Fruit fly (Drosophila melanogaster) whole organism, embryonic: ENCODE data around the gene CG2247.
A peak's percentile ranks its signal among the peaks of the same experiment; 100 is the strongest.

Experiments used
- Aef1 ChIP-seq: fragments of 200-800 bp; sonication (Bioruptor generic); IDR thresholded peaks from 3 replicates; pipeline ENCODE4 v1.3.6; 2022; ENCODE audit warnings: missing biosample characterization, missing genetic modification characterization
- B-H1 ChIP-seq: fragments of 200-800 bp; sonication (Bioruptor generic); IDR thresholded peaks from 3 replicates; pipeline ENCODE4 v1.3.6; 2022; ENCODE audit warnings: missing biosample characterization, missing genetic modification characterization
- Bgb ChIP-seq: fragments of 200-800 bp; sonication (Bioruptor generic); IDR thresholded peaks from 2 replicates; pipeline ENCODE4 v1.3.6; 2022; ENCODE audit warnings: missing biosample characterization, missing genetic modification characterization; ENCODE audit not compliant: partially characterized antibody
- CG10267 ChIP-seq: fragments of 200-800 bp; sonication (Bioruptor generic); optimal IDR thresholded peaks from 2 replicates; lab custom pipeline; 2018; ENCODE audit warnings: missing biosample characterization, mild to moderate bottlenecking, missing genetic modification characterization, moderate library complexity
- CG10979 ChIP-seq: fragments of 200-800 bp; sonication (Bioruptor generic); optimal IDR thresholded peaks from 2 replicates; lab custom pipeline; 2018; ENCODE audit warnings: missing biosample characterization, mild to moderate bottlenecking, missing genetic modification characterization, moderate library complexity
- CG11560 ChIP-seq: fragments of 200-800 bp; sonication (Bioruptor generic); IDR thresholded peaks from 3 replicates; pipeline ENCODE4 v1.3.6; 2022; ENCODE audit warnings: missing biosample characterization, missing genetic modification characterization
- CG12071 ChIP-seq: fragments of 200-800 bp; sonication (Bioruptor generic); optimal IDR thresholded peaks from 3 replicates; lab custom pipeline; 2018; ENCODE audit warnings: missing biosample characterization, mild to moderate bottlenecking, missing genetic modification characterization
- CG12104 ChIP-seq: fragments of 200-800 bp; sonication (Bioruptor generic); optimal IDR thresholded peaks from 3 replicates; lab custom pipeline; 2016; ENCODE audit warnings: missing biosample characterization, missing genetic modification characterization
- CG1603 ChIP-seq: fragments of 200-800 bp; sonication (Bioruptor generic); optimal IDR thresholded peaks from 2 replicates; lab custom pipeline; 2019; ENCODE audit warnings: missing biosample characterization, mild to moderate bottlenecking, missing genetic modification characterization, moderate library complexity
- CG17912 ChIP-seq: fragments of 200-800 bp; sonication (Bioruptor generic); optimal IDR thresholded peaks from 2 replicates; lab custom pipeline; 2018; ENCODE audit warnings: missing biosample characterization, mild to moderate bottlenecking, missing genetic modification characterization
- CG18599 ChIP-seq: fragments of 200-800 bp; sonication (Bioruptor generic); optimal IDR thresholded peaks from 3 replicates; lab custom pipeline; 2017; ENCODE audit warnings: missing biosample characterization, missing genetic modification characterization, mild to moderate bottlenecking, moderate library complexity, missing genetic modification reagents
- CG31365 ChIP-seq: fragments of 200-800 bp; sonication (Bioruptor generic); optimal IDR thresholded peaks from 2 replicates; lab custom pipeline; 2018; ENCODE audit warnings: missing biosample characterization, mild to moderate bottlenecking, missing genetic modification characterization
- CG3163 ChIP-seq: fragments of 200-800 bp; sonication (Bioruptor generic); optimal IDR thresholded peaks from 3 replicates; lab custom pipeline; 2016; ENCODE audit warnings: missing biosample characterization, missing genetic modification characterization
- CG3847 ChIP-seq: fragments of 200-800 bp; sonication (Bioruptor generic); IDR thresholded peaks from 2 replicates; pipeline ENCODE4 v1.3.6; 2022; ENCODE audit warnings: missing biosample characterization, missing genetic modification characterization
- CG43689 ChIP-seq: fragments of 200-800 bp; sonication (Bioruptor generic); IDR thresholded peaks from 2 replicates; pipeline ENCODE4 v1.3.6; 2022; ENCODE audit warnings: missing biosample characterization, missing genetic modification characterization
- CG4424 ChIP-seq: fragments of 200-800 bp; sonication (Bioruptor generic); optimal IDR thresholded peaks from 3 replicates; lab custom pipeline; 2016; ENCODE audit warnings: missing biosample characterization, missing genetic modification characterization
- CG4854 ChIP-seq: fragments of 200-800 bp; sonication (Bioruptor generic); optimal IDR thresholded peaks from 2 replicates; lab custom pipeline; 2016; ENCODE audit warnings: missing biosample characterization, missing genetic modification characterization, inconsistent platforms
- CG6272 ChIP-seq: fragments of 200-800 bp; sonication (Bioruptor generic); IDR thresholded peaks from 2 replicates; pipeline ENCODE4 v1.3.6; 2022; ENCODE audit warnings: missing biosample characterization, missing genetic modification characterization
- CG6813 ChIP-seq: fragments of 200-800 bp; sonication (Bioruptor generic); optimal IDR thresholded peaks from 2 replicates; lab custom pipeline; 2017; ENCODE audit warnings: missing biosample characterization, missing genetic modification characterization, mild to moderate bottlenecking, moderate library complexity, missing genetic modification reagents
- CG7271 ChIP-seq: fragments of 200-800 bp; sonication (Bioruptor generic); optimal IDR thresholded peaks from 2 replicates; lab custom pipeline; 2018; ENCODE audit warnings: missing biosample characterization, mild to moderate bottlenecking, missing genetic modification characterization, moderate library complexity
- CG7357 ChIP-seq: fragments of 200-800 bp; sonication (Bioruptor generic); IDR thresholded peaks from 3 replicates; pipeline ENCODE4 v1.3.6; 2022; ENCODE audit warnings: missing biosample characterization, missing genetic modification characterization
- Camta ChIP-seq: fragments of 200-800 bp; sonication (Bioruptor generic); optimal IDR thresholded peaks from 2 replicates; lab custom pipeline; 2016; ENCODE audit warnings: missing biosample characterization, missing genetic modification characterization
- D ChIP-seq, 2 experiments: fragments of 200-800 bp in 1 of 2; fragments of >200 bp in 1 of 2; sonication (Bioruptor generic) in 1 of 2; optimal IDR thresholded peaks; 2 replicates in 1 of 2; 3 replicates in 1 of 2; lab custom pipeline; 2017; ENCODE audit warnings: mild to moderate bottlenecking in 1 of 2, missing biosample characterization in 1 of 2, missing genetic modification characterization in 1 of 2, missing genetic modification reagents in 1 of 2
- HmgD ChIP-seq: fragments of 200-800 bp; sonication (Bioruptor generic); optimal IDR thresholded peaks from 3 replicates; lab custom pipeline; 2016; ENCODE audit warnings: missing biosample characterization, missing genetic modification characterization
- Lhr ChIP-seq: fragments of 200-800 bp; sonication (Bioruptor generic); optimal IDR thresholded peaks from 3 replicates; lab custom pipeline; 2017; ENCODE audit warnings: mild to moderate bottlenecking, missing biosample characterization, missing genetic modification reagents, missing genetic modification characterization
- NC2α ChIP-seq: fragments of 200-800 bp; sonication (Bioruptor generic); optimal IDR thresholded peaks from 2 replicates; lab custom pipeline; 2016; ENCODE audit warnings: missing biosample characterization, missing genetic modification characterization
- NFAT ChIP-seq: fragments of 200-800 bp; sonication (Bioruptor generic); IDR thresholded peaks from 2 replicates; pipeline ENCODE4 v1.3.6; 2022; ENCODE audit warnings: missing biosample characterization, missing genetic modification characterization
- Ptx1 ChIP-seq: fragments of 200-800 bp; sonication (Bioruptor generic); IDR thresholded peaks from 2 replicates; pipeline ENCODE4 v1.3.6; 2022; ENCODE audit warnings: missing biosample characterization, missing genetic modification characterization
- Sry-β ChIP-seq: fragments of 200-800 bp; sonication (Bioruptor generic); optimal IDR thresholded peaks from 2 replicates; lab custom pipeline; 2018; ENCODE audit warnings: missing biosample characterization, mild to moderate bottlenecking, missing genetic modification characterization, moderate library complexity
- Stat92E ChIP-seq, 3 experiments: fragments of >200 bp in 2 of 3; fragments of 200-800 bp in 1 of 3; sonication (Bioruptor generic) in 1 of 3; optimal IDR thresholded peaks; 2 replicates each; lab custom pipeline; 2017 to 2019; ENCODE audit warnings: missing biosample characterization in 3 of 3, missing genetic modification characterization in 3 of 3, mild to moderate bottlenecking in 1 of 3, moderate library complexity in 1 of 3
- ac ChIP-seq: fragments of 200-800 bp; sonication (Bioruptor generic); optimal IDR thresholded peaks from 3 replicates; lab custom pipeline; 2017; ENCODE audit warnings: missing biosample characterization, mild to moderate bottlenecking, missing genetic modification characterization
- ara ChIP-seq: fragments of 200-800 bp; sonication (Bioruptor generic); IDR thresholded peaks from 2 replicates; pipeline ENCODE4 v1.3.6; 2022; ENCODE audit warnings: missing biosample characterization, missing genetic modification characterization
- danr ChIP-seq: fragments of 200-800 bp; sonication (Bioruptor generic); IDR thresholded peaks from 2 replicates; pipeline ENCODE4 v1.3.6; 2022; ENCODE audit warnings: missing biosample characterization, missing genetic modification characterization
- dm ChIP-seq: fragments of 200-800 bp; sonication (Bioruptor generic); optimal IDR thresholded peaks from 3 replicates; lab custom pipeline; 2016; ENCODE audit warnings: missing biosample characterization, missing genetic modification characterization
- eve ChIP-seq, 2 experiments: fragments of >200 bp; optimal IDR thresholded peaks; 2 replicates each; lab custom pipeline; 2017; ENCODE audit warnings: missing biosample characterization in 2 of 2, missing genetic modification characterization in 2 of 2
- gcm2 ChIP-seq: fragments of 200-800 bp; sonication (Bioruptor generic); optimal IDR thresholded peaks from 2 replicates; lab custom pipeline; 2016; ENCODE audit warnings: missing biosample characterization, missing genetic modification characterization
- gem ChIP-seq: fragments of 200-800 bp; sonication (Bioruptor generic); optimal IDR thresholded peaks from 2 replicates; lab custom pipeline; 2019; ENCODE audit warnings: missing biosample characterization, mild to moderate bottlenecking, missing genetic modification characterization, moderate library complexity
- ind ChIP-seq: fragments of 200-800 bp; sonication (Bioruptor generic); optimal IDR thresholded peaks from 3 replicates; lab custom pipeline; 2016; ENCODE audit warnings: missing biosample characterization, missing genetic modification characterization
- inv ChIP-seq: fragments of 200-800 bp; sonication (Bioruptor generic); IDR thresholded peaks from 2 replicates; pipeline ENCODE4 v1.3.6; 2022; ENCODE audit warnings: missing biosample characterization, missing genetic modification characterization; ENCODE audit not compliant: partially characterized antibody
- ken ChIP-seq: fragments of 200-800 bp; sonication (Bioruptor generic); IDR thresholded peaks from 3 replicates; pipeline ENCODE4 v1.3.6; 2022; ENCODE audit warnings: missing biosample characterization, missing genetic modification characterization
- lilli ChIP-seq: fragments of 200-800 bp; sonication (Bioruptor generic); optimal IDR thresholded peaks from 3 replicates; lab custom pipeline; 2016; ENCODE audit warnings: missing biosample characterization, missing genetic modification characterization
- luna ChIP-seq: fragments of 200-800 bp; sonication (Bioruptor generic); optimal IDR thresholded peaks from 2 replicates; lab custom pipeline; 2016; ENCODE audit warnings: missing biosample characterization, missing genetic modification characterization
- nerfin-2 ChIP-seq: fragments of 200-800 bp; sonication (Bioruptor generic); IDR thresholded peaks from 2 replicates; pipeline ENCODE4 v1.3.6; 2022; ENCODE audit warnings: missing biosample characterization, missing genetic modification characterization; ENCODE audit not compliant: partially characterized antibody
- row ChIP-seq: fragments of 200-800 bp; sonication (Bioruptor generic); IDR thresholded peaks from 3 replicates; pipeline ENCODE4 v1.3.6; 2022; ENCODE audit warnings: missing biosample characterization, missing genetic modification characterization
- sd ChIP-seq: fragments of 200-800 bp; sonication (Bioruptor generic); optimal IDR thresholded peaks from 3 replicates; lab custom pipeline; 2018; ENCODE audit warnings: missing biosample characterization, mild to moderate bottlenecking, missing genetic modification characterization, moderate library complexity
- so ChIP-seq: fragments of 200-800 bp; sonication (Bioruptor generic); IDR thresholded peaks from 3 replicates; pipeline ENCODE4 v1.3.6; 2022; ENCODE audit warnings: missing biosample characterization, missing genetic modification characterization
- toy ChIP-seq: fragments of 200-800 bp; sonication (Bioruptor generic); IDR thresholded peaks from 2 replicates; pipeline ENCODE4 v1.3.6; 2022; ENCODE audit warnings: missing biosample characterization, missing genetic modification characterization
- trem ChIP-seq: fragments of 200-800 bp; optimal IDR thresholded peaks from 3 replicates; lab custom pipeline; 2019; ENCODE audit warnings: missing biosample characterization, mild to moderate bottlenecking, missing genetic modification characterization, moderate library complexity
- tx ChIP-seq: fragments of 200-800 bp; sonication (Bioruptor generic); optimal IDR thresholded peaks from 2 replicates; lab custom pipeline; 2016; ENCODE audit warnings: missing biosample characterization, missing genetic modification characterization
- vvl ChIP-seq: fragments of 200-800 bp; sonication (Bioruptor generic); IDR thresholded peaks from 2 replicates; pipeline ENCODE4 v1.3.6; 2022; ENCODE audit warnings: missing biosample characterization, missing genetic modification characterization

The CG2247 gene

dm6 chrX:11657140-11657539 lies 45.7 kb upstream of the CG2247 start (continued):
- TF ChIP-seq luna (GFP tag; lab: Kevin White, UChicago) (no peak), D (optimal IDR thresholded peaks at IDR 0.05; lab: Kevin White, UChicago) (no peak), D (GFP tag; optimal IDR thresholded peaks at IDR 0.05; lab: Kevin White, UChicago) (peak; percentile 9), eve (GFP tag; optimal IDR thresholded peaks at IDR 0.05; lab: Kevin White, UChicago) (peak in 1 of 2 experiments; percentile 79), CG18599 (GFP tag; lab: Kevin White, UChicago) (peak; percentile 86), ara (GFP tag; lab: Robert Waterston, UW) (0 out of 2 replicates have a peak, but pooled peaks have one; percentile 27), dm (no peak), Ptx1 (peak; percentile 51; the same call in 1 of the 2 replicates), NC2α (GFP tag; lab: Kevin White, UChicago) (no peak), row (GFP tag; lab: Robert Waterston, UW) (peak; percentile 72), CG3847 (0 out of 2 replicates have a peak, but pooled peaks have one; percentile 20), vvl (GFP tag; lab: Robert Waterston, UW) (peak; percentile 67), gem (tag; lab: Kevin White, UChicago) (peak; percentile 79), NFAT (GFP tag; lab: Robert Waterston, UW) (no peak), Aef1 (GFP tag; lab: Robert Waterston, UW) (peak; percentile 46), CG31365 (tag; lab: Kevin White, UChicago) (no peak), Lhr (GFP tag; lab: Kevin White, UChicago) (no peak), CG43689 (GFP tag; lab: Robert Waterston, UW) (no peak), CG12104 (GFP tag; lab: Kevin White, UChicago) (no peak), lilli (peak; percentile 64), CG6272 (0 out of 2 replicates have a peak, but pooled peaks have one; percentile 16), so (GFP tag; lab: Robert Waterston, UW) (peak; percentile 69; the same call in 2 of the 3 replicates), nerfin-2 (GFP tag; lab: Robert Waterston, UW) (no peak), gcm2 (no peak), inv (no peak), CG4854 (GFP tag; lab: Kevin White, UChicago) (peak; percentile 5), Stat92E (GFP tag; optimal IDR thresholded peaks at IDR 0.05; lab: Kevin White, UChicago) (no peak), CG7357 (no peak; the same call in 2 of the 3 replicates), CG7271 (tag; lab: Kevin White, UChicago) (no peak), CG12071 (GFP tag; lab: Kevin White, UChicago) (no peak), ind (peak; percentile 46), tx (peak; percentile 28), CG6813 (GFP tag; lab: Kevin White, UChicago) (peak; percentile 43), toy (GFP tag; lab: Robert Waterston, UW) (no peak), danr (GFP tag; lab: Robert Waterston, UW) (no peak), trem (tag; lab: Kevin White, UChicago) (peak; percentile 16), CG10267 (peak; percentile 55), CG10979 (tag; lab: Kevin White, UChicago) (peak; percentile 65), sd (tag; lab: Kevin White, UChicago) (no peak), ac (no peak), ken (GFP tag; lab: Robert Waterston, UW) (no peak), Bgb (GFP tag; lab: Robert Waterston, UW) (no peak), CG17912 (GFP tag; lab: Kevin White, UChicago) (no peak), B-H1 (GFP tag; lab: Robert Waterston, UW) (peak; percentile 32; the same call in 2 of the 3 replicates), Sry-β (GFP tag; lab: Kevin White, UChicago) (no peak), CG4424 (peak; percentile 58), CG11560 (tag; lab: Robert Waterston, UW) (no peak), HmgD (GFP tag; lab: Kevin White, UChicago) (no peak), Camta (GFP tag; lab: Kevin White, UChicago) (peak; percentile 23), CG3163 (GFP tag; lab: Kevin White, UChicago) (no peak), CG1603 (peak; percentile 24)
